Worm (Caenorhabditis elegans) whole organism, young adult: ENCODE results near the gene Y37E11AL.9.

Experiments used
- B0035.1 ChIP-seq: sonication (generic microtip); optimal IDR thresholded peaks from 2 replicates; lab custom pipeline; 2016; ENCODE audit warnings: missing genetic modification characterization, mild to moderate bottlenecking, missing compliant biosample characterization, missing genotype, missing genetic modification reagents
- B0336.3 ChIP-seq: fragments of 200-800 bp; sonication (Bioruptor generic); IDR thresholded peaks from 2 replicates; pipeline ENCODE4 v1.3.6; 2022; ENCODE audit warnings: missing genetic modification characterization, missing compliant biosample characterization
- C17E4.6 ChIP-seq: fragments of 200-800 bp; sonication (Bioruptor generic); IDR thresholded peaks from 2 replicates; pipeline ENCODE4 v1.3.6; 2022; ENCODE audit warnings: missing genetic modification reagents, missing genetic modification characterization, missing compliant biosample characterization
- T26A5.8 ChIP-seq: sonication (generic microtip); optimal IDR thresholded peaks from 2 replicates; lab custom pipeline; 2016; ENCODE audit warnings: missing genetic modification characterization, missing compliant biosample characterization
- Y53F4B.3 ChIP-seq: fragments of 200-800 bp; sonication (Bioruptor generic); IDR thresholded peaks from 2 replicates; pipeline ENCODE4 v1.3.6; 2022; ENCODE audit warnings: missing genetic modification reagents, missing genetic modification characterization, missing compliant biosample characterization
- Y79H2A.3 ChIP-seq: fragments of 200-800 bp; sonication (Bioruptor generic); conservative IDR thresholded peaks from 2 replicates; pipeline ENCODE4 v1.3.6; 2022; ENCODE audit warnings: missing genetic modification reagents, missing genetic modification characterization, missing compliant biosample characterization
- Y95B8A.8 ChIP-seq: fragments of 200-800 bp; sonication (Bioruptor generic); IDR thresholded peaks from 2 replicates; pipeline ENCODE4 v1.3.6; 2022; ENCODE audit warnings: missing genetic modification reagents, missing genetic modification characterization, missing compliant biosample characterization
- ama-1 ChIP-seq, 3 experiments: fragments of 150-350 bp in 1 of 3; sonication (generic microtip) in 2 of 3; optimal IDR thresholded peaks; 2 replicates each; lab custom pipeline; 2014 to 2018; ENCODE audit warnings: missing biosample characterization in 2 of 3, missing genetic modification characterization in 2 of 3, missing genetic modification reagents in 2 of 3
- aptf-2 ChIP-seq: fragments of 200-800 bp; sonication (Bioruptor generic); conservative IDR thresholded peaks from 2 replicates; pipeline ENCODE4 v1.3.6; 2022; ENCODE audit warnings: missing genetic modification reagents, missing genetic modification characterization, missing compliant biosample characterization
- attf-5 ChIP-seq: fragments of 200-800 bp; sonication (Bioruptor generic); optimal IDR thresholded peaks from 2 replicates; lab custom pipeline; 2018; ENCODE audit warnings: mild to moderate bottlenecking, missing genetic modification characterization, missing compliant biosample characterization
- bed-2 ChIP-seq: fragments of 200-800 bp; sonication (Bioruptor generic); IDR thresholded peaks from 2 replicates; pipeline ENCODE4 v1.3.6; 2022; ENCODE audit warnings: missing genetic modification reagents, missing genetic modification characterization, missing compliant biosample characterization
- cebp-1 ChIP-seq, 2 experiments: fragments of 200-800 bp in 1 of 2; sonication (Bioruptor generic) in 1 of 2; sonication (generic microtip) in 1 of 2; IDR thresholded peaks in 1 of 2; optimal IDR thresholded peaks in 1 of 2; 2 replicates each; pipeline versions ENCODE4 v1.3.6 to Lab custom; 2017 to 2022; ENCODE audit warnings: missing compliant biosample characterization in 2 of 2, missing genetic modification characterization in 2 of 2, mild to moderate bottlenecking in 1 of 2, missing genetic modification reagents in 1 of 2, moderate library complexity in 1 of 2
- cebp-2 ChIP-seq: fragments of 200-800 bp; sonication (Bioruptor generic); IDR thresholded peaks from 2 replicates; pipeline ENCODE4 v1.3.6; 2022; ENCODE audit warnings: missing genetic modification characterization, missing compliant biosample characterization
- dpl-1 ChIP-seq: fragments of 150-350 bp; optimal IDR thresholded peaks from 2 replicates; lab custom pipeline; 2014; ENCODE audit warnings: missing biosample characterization, missing genetic modification reagents, missing genetic modification characterization
- efl-1 ChIP-seq: fragments of 150-350 bp; optimal IDR thresholded peaks from 2 replicates; lab custom pipeline; 2014; ENCODE audit warnings: missing biosample characterization, missing genetic modification reagents, missing genetic modification characterization
- ekl-4 ChIP-seq: fragments of 200-800 bp; sonication (Bioruptor generic); IDR thresholded peaks from 2 replicates; pipeline ENCODE4 v1.3.6; 2022; ENCODE audit warnings: missing genetic modification reagents, missing genetic modification characterization, missing compliant biosample characterization
- let-526 ChIP-seq: fragments of 200-800 bp; sonication (Bioruptor generic); IDR thresholded peaks from 2 replicates; pipeline ENCODE4 v1.3.6; 2022; ENCODE audit warnings: missing genetic modification reagents, missing genetic modification characterization, missing compliant biosample characterization
- lin-35 ChIP-seq, 3 experiments: fragments of 150-350 bp in 2 of 3; sonication (generic microtip) in 1 of 3; optimal IDR thresholded peaks; 2 replicates each; lab custom pipeline; 2014 to 2018; ENCODE audit warnings: missing biosample characterization in 3 of 3, missing genetic modification characterization in 3 of 3, missing genetic modification reagents in 3 of 3
- lin-54 ChIP-seq: fragments of 200-800 bp; sonication (Bioruptor generic); optimal IDR thresholded peaks from 2 replicates; lab custom pipeline; 2018; ENCODE audit warnings: mild to moderate bottlenecking, missing genetic modification characterization, missing compliant biosample characterization
- lir-1 ChIP-seq: fragments of 200-800 bp; sonication (Bioruptor generic); conservative IDR thresholded peaks from 2 replicates; pipeline ENCODE4 v1.3.6; 2022; ENCODE audit warnings: missing genetic modification reagents, missing genetic modification characterization, missing compliant biosample characterization
- lsl-1 ChIP-seq: fragments of 200-800 bp; sonication (Bioruptor generic); optimal IDR thresholded peaks from 2 replicates; lab custom pipeline; 2018; ENCODE audit warnings: mild to moderate bottlenecking, missing genetic modification characterization, moderate library complexity, missing compliant biosample characterization
- madf-10 ChIP-seq: sonication (generic microtip); optimal IDR thresholded peaks from 2 replicates; lab custom pipeline; 2016; ENCODE audit warnings: mild to moderate bottlenecking, missing genetic modification characterization, missing compliant biosample characterization
- madf-6 ChIP-seq: fragments of 200-800 bp; sonication (Bioruptor generic); IDR thresholded peaks from 2 replicates; pipeline ENCODE4 v1.3.6; 2022; ENCODE audit warnings: missing genetic modification reagents, missing genetic modification characterization, missing compliant biosample characterization
- madf-8 ChIP-seq: fragments of 200-800 bp; sonication (Bioruptor generic); conservative IDR thresholded peaks from 2 replicates; pipeline ENCODE4 v1.3.6; 2022; ENCODE audit warnings: missing genetic modification reagents, missing genetic modification characterization, missing compliant biosample characterization
- mcd-1 ChIP-seq: fragments of 200-800 bp; sonication (Bioruptor generic); IDR thresholded peaks from 2 replicates; pipeline ENCODE4 v1.3.6; 2022; ENCODE audit warnings: missing genetic modification reagents, missing genetic modification characterization, missing compliant biosample characterization
- mel-28 ChIP-seq: sonication (generic microtip); optimal IDR thresholded peaks from 2 replicates; lab custom pipeline; 2016; ENCODE audit warnings: borderline replicate concordance, mild to moderate bottlenecking, missing genetic modification characterization, missing compliant biosample characterization
- nfya-2 ChIP-seq: fragments of 200-800 bp; sonication (Bioruptor generic); IDR thresholded peaks from 2 replicates; pipeline ENCODE4 v1.3.6; 2022; ENCODE audit warnings: missing genetic modification reagents, missing genetic modification characterization, missing compliant biosample characterization
- nfyb-1 ChIP-seq: fragments of 200-800 bp; sonication (Bioruptor generic); IDR thresholded peaks from 2 replicates; pipeline ENCODE4 v1.3.6; 2022; ENCODE audit warnings: missing genetic modification reagents, missing genetic modification characterization, missing compliant biosample characterization
- nhr-120 ChIP-seq: fragments of 200-800 bp; sonication (Bioruptor generic); IDR thresholded peaks from 2 replicates; pipeline ENCODE4 v1.3.6; 2022; ENCODE audit warnings: missing genetic modification characterization, missing compliant biosample characterization
- snpc-4 ChIP-seq, 5 experiments: fragments of 150-350 bp in 1 of 5; sonication (generic microtip) in 4 of 5; optimal IDR thresholded peaks; 2 replicates each; lab custom pipeline; 2014 to 2018; ENCODE audit warnings: missing genetic modification characterization in 5 of 5, missing biosample characterization in 3 of 5, antibody characterized with exemption in 2 of 5, mild to moderate bottlenecking in 2 of 5, missing compliant biosample characterization in 2 of 5, missing genotype in 2 of 5, moderate library complexity in 2 of 5, missing genetic modification reagents in 1 of 5
- sptf-2 ChIP-seq: fragments of 200-800 bp; sonication (Bioruptor generic); optimal IDR thresholded peaks from 2 replicates; lab custom pipeline; 2018; ENCODE audit warnings: mild to moderate bottlenecking, missing genetic modification characterization, missing compliant biosample characterization
- tbp1 ChIP-seq: fragments of 200-800 bp; sonication (Bioruptor generic); optimal IDR thresholded peaks from 2 replicates; lab custom pipeline; 2018; ENCODE audit warnings: mild to moderate bottlenecking, missing genetic modification characterization, missing compliant biosample characterization
- tbx-9 ChIP-seq: sonication (generic microtip); optimal IDR thresholded peaks from 2 replicates; lab custom pipeline; 2016; ENCODE audit warnings: borderline replicate concordance, missing genetic modification characterization, inconsistent platforms, missing compliant biosample characterization
- zfh-2 ChIP-seq: fragments of 200-800 bp; sonication (Bioruptor generic); conservative IDR thresholded peaks from 2 replicates; pipeline ENCODE4 v1.3.6; 2022; ENCODE audit warnings: missing genetic modification reagents, missing genetic modification characterization, missing compliant biosample characterization
- ztf-18 ChIP-seq: sonication (generic microtip); optimal IDR thresholded peaks from 2 replicates; lab custom pipeline; 2016; ENCODE audit warnings: missing genotype, mild to moderate bottlenecking, missing genetic modification characterization, missing compliant biosample characterization
- ztf-25 ChIP-seq: fragments of 200-800 bp; sonication (Bioruptor generic); IDR thresholded peaks from 2 replicates; pipeline ENCODE4 v1.3.6; 2022; ENCODE audit warnings: missing genetic modification reagents, missing genetic modification characterization, missing compliant biosample characterization

Gene Y37E11AL.9

DNA sequence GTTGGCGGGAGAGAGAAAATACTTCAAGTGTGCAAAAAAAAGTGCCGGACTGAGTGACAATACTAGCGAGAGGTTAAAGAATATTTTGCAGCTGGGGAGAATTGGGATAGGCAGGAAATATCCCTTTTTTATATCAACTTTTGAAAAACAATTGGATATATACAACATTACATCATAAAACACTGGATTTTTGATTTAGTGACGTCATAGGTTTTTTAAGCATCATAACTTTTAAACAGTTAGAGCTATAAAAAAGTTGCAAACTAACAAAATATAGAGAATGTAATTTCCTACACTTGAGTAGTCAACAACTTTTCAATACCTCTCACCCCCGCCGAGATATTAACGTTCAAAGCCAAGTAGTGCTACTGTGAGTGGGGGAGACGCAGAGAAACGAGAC is 10.3 kb upstream of the Y37E11AL.9 start:
- TF ChIP-seq nhr-120 (GFP tag; lab: Robert Waterston, UW): no peak
- no peak for TF ChIP-seq Y79H2A.3 (GFP tag; lab: Robert Waterston, UW)
- no peak for TF ChIP-seq mel-28
- TF ChIP-seq madf-6 (GFP tag; lab: Robert Waterston, UW): no peak
- no peak for TF ChIP-seq let-526

DNA sequence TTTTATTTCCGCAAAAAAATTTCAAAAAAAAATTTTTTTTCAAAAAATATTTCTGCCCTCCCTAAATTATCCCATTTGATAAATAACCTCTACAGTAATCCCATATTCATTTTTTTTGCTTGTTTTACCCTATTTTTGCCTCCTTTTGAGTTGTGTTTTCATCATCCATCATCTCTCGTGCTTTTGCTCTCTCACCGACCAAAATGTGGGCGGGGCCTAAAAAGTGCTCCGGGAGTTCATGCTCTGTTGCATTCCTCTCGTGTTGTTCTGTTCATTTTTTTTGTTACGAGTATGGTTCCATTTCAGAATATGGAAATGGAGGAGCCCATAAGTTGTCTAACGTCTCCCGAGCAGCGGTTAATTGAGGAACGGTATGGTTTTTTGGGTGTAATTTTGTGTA is 8.7 kb upstream of the Y37E11AL.9 start, which contains the start of gene Y37E11AL.1:
Gene Y37E11AL.1, plus strand, starts transcription at position 301 of the 400 bp plus-strand sequence.
- no peak for TF ChIP-seq bed-2 (GFP tag; lab: Robert Waterston, UW)
- TF ChIP-seq ztf-25 (GFP tag; lab: Robert Waterston, UW): no peak
- no peak for TF ChIP-seq madf-8 (GFP tag; lab: Robert Waterston, UW)
- TF ChIP-seq efl-1 (GFP tag; lab: Kevin White, UChicago): no peak
- TF ChIP-seq nfya-2: no peak
- no peak for TF ChIP-seq ekl-4 (GFP tag; lab: Robert Waterston, UW)
- TF ChIP-seq T26A5.8 (tag; lab: Kevin White, UChicago): no peak
- TF ChIP-seq ama-1 (optimal IDR thresholded peaks at IDR 0.05; lab: Kevin White, UChicago): no peak
- TF ChIP-seq ama-1 (GFP tag; optimal IDR thresholded peaks at IDR 0.05; lab: Kevin White, UChicago): no peak
- no peak for TF ChIP-seq cebp-2 (GFP tag; lab: Robert Waterston, UW)

DNA sequence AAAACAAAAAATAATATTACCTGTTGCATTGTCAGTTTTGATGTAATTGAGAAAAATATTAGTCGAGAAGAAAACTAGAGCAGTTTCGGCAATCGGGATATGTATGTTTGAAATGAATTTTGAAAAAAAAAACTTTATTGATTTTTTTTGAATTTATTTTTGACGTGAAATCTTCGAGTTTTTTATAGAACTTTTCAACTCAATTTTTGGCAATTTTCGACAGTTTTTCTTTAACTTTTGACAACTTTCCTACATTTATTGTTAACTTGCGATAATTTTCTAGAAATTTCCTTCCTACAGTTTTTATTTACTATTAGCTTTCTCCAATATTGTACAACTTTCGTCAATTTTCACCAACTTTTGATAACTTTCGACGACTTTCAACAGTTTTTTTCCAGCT is 1.4 kb upstream of the Y37E11AL.9 start, which contains the start of gene Y37E11AL.12:
Gene Y37E11AL.12, minus strand, starts transcription at position 101 of the 400 bp plus-strand sequence.
- TF ChIP-seq C17E4.6 (no peak), madf-10 (tag; lab: Kevin White, UChicago) (no peak), cebp-1 (GFP tag; IDR thresholded peaks at IDR 0.05; lab: Robert Waterston, UW) (no peak), cebp-1 (tag; optimal IDR thresholded peaks at IDR 0.05; lab: Kevin White, UChicago) (no peak), aptf-2 (GFP tag; lab: Robert Waterston, UW) (no peak), B0035.1 (tag; lab: Kevin White, UChicago) (no peak), tbx-9 (tag; lab: Kevin White, UChicago) (no peak), T26A5.8 (tag; lab: Kevin White, UChicago) (no peak), madf-8 (GFP tag; lab: Robert Waterston, UW) (no peak), B0336.3 (GFP tag; lab: Robert Waterston, UW) (no peak)

DNA sequence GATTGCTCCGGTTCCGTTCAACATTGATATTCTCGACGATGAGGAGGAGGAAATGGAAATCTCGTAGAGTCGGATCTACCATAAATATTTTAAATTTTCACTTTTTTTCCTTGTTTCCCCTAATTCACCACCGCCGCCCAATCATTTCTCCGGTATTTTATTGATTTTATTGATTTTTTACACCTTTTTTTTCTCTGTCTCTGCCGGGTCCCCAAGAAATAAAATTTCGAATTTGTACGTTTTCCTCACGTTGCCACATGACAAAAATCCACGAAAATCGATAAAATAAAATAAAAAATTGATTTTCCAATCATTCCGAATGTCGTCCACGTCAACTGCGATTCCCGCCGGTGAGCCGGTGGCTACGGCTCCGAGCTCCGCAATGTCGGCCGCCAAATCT is 2.3 kb downstream of the Y37E11AL.9 start, which contains the start of gene Y37E11AL.2:
Gene Y37E11AL.2, plus strand, starts transcription at position 301 of the 400 bp plus-strand sequence.
- TF ChIP-seq ztf-18 (no peak), ekl-4 (GFP tag; lab: Robert Waterston, UW) (no peak), zfh-2 (GFP tag; lab: Robert Waterston, UW) (0 out of 2 replicates have a peak, but pooled peaks have one; percentile 21), nfyb-1 (GFP tag; lab: Robert Waterston, UW) (no peak)

DNA sequence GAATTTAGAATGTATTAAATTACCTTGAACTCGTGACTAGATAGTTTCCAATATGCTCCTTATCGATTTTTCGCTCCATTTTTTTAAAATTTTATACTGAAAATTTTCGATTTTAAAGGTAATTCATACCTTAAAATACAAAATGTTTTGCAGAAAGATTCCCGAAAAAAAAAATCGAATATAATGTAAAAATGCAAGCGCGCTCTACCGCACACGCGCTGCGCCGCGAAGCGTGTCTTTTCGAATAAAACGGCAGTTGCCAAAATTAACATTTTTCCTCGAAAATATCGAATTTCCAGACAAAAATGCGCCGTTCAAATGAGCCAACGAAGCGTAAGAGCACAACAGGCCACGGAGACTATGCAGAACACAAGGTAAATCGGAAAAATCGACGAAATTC is 5.8 kb downstream of the Y37E11AL.9 start, which contains the start of the genes taf-6.2 and Y37E11AL.3:
Gene taf-6.2, minus strand, starts transcription at position 96 of the 400 bp plus-strand sequence.
Gene Y37E11AL.3, plus strand, starts transcription at position 298 of the 400 bp plus-strand sequence.
- TF ChIP-seq efl-1 (GFP tag; lab: Kevin White, UChicago) (peak; percentile 20), mcd-1 (GFP tag; lab: Robert Waterston, UW) (peak; percentile 95), Y95B8A.8 (no peak), lin-54 (GFP tag; lab: Kevin White, UChicago) (peak; percentile 65), snpc-4 (GFP tag; optimal IDR thresholded peaks at IDR 0.05; lab: Kevin White, UChicago) (no peak), snpc-4 (tag; optimal IDR thresholded peaks at IDR 0.05; lab: Kevin White, UChicago) (peak in 1 of 4 experiments; percentile 37), tbp1 (GFP tag; lab: Kevin White, UChicago) (peak; percentile 19), Y53F4B.3 (GFP tag; lab: Robert Waterston, UW) (no peak), lir-1 (GFP tag; lab: Robert Waterston, UW) (no peak), dpl-1 (GFP tag; lab: Kevin White, UChicago) (peak; percentile 22), nfyb-1 (GFP tag; lab: Robert Waterston, UW) (no peak), attf-5 (GFP tag; lab: Kevin White, UChicago) (peak; percentile 1), lsl-1 (GFP tag; lab: Kevin White, UChicago) (peak; percentile 9), lin-35 (GFP tag; optimal IDR thresholded peaks at IDR 0.05; lab: Kevin White, UChicago) (peak in 1 of 3 experiments; percentile 63), sptf-2 (GFP tag; lab: Kevin White, UChicago) (no peak)
